Worm (Caenorhabditis elegans) whole organism, midembryonic: ENCODE results near the gene sra-31.

Experiments
- T22C8.4 ChIP-seq: fragments of 200-800 bp; sonication (Bioruptor generic); IDR thresholded peaks from 2 replicates; pipeline ENCODE4 v1.3.6; 2022; ENCODE audit warnings: missing genetic modification characterization, missing compliant biosample characterization
- cog-1 ChIP-seq: sonication (generic microtip); optimal IDR thresholded peaks from 2 replicates; lab custom pipeline; 2016; ENCODE audit warnings: missing genetic modification characterization, missing compliant biosample characterization
- med-1 ChIP-seq: sonication (generic microtip); optimal IDR thresholded peaks from 2 replicates; lab custom pipeline; 2017; ENCODE audit warnings: missing genetic modification characterization, mild to moderate bottlenecking, missing compliant biosample characterization, antibody characterized with exemption, missing genetic modification reagents; ENCODE audit not compliant: insufficient read depth
- ref-1 ChIP-seq: fragments of 200-800 bp; sonication (Bioruptor generic); conservative IDR thresholded peaks from 2 replicates; pipeline ENCODE4 v1.3.6; 2022; ENCODE audit warnings: missing genetic modification reagents, missing genetic modification characterization, missing compliant biosample characterization

DNA sequence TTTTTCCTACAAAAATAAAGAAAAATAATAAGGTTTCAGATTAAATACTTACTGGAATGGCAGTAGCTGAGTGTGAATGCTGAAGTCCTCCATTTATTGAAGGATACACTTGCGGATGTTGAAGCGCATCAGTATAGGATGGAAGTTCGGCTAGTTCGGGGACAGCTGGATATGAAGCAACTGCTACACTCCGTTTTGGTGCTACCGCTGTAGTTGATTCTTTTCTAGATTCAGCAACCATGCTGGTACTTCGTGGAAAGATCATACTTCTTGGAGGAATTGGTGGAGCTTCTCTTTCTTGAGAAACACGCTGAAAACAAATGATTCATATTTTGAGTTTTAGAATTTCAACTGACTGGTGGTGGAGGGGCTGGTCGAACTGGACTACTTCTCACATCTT, 30.3 kb upstream of the sra-31 start:
- TF ChIP-seq cog-1 = no peak
- TF ChIP-seq T22C8.4 (GFP tag; lab: Robert Waterston, UW) = no peak
- TF ChIP-seq ref-1 (GFP tag; lab: Robert Waterston, UW) = no peak
- TF ChIP-seq med-1 (GFP tag; lab: Kevin White, UChicago) = no peak
